Worm (Caenorhabditis elegans) whole organism, L4 larva: Measurements from ENCODE around the gene M04B2.6.
A peak's percentile ranks its signal among the peaks of the same experiment; 100 is the strongest.

Experiments
- F10B5.3 ChIP-seq: sonication (generic microtip); optimal IDR thresholded peaks from 2 replicates; lab custom pipeline; 2016; ENCODE audit warnings: mild to moderate bottlenecking, missing genetic modification characterization, missing compliant biosample characterization
- R02D3.7 ChIP-seq: fragments of 150-350 bp; sonication (generic microtip); optimal IDR thresholded peaks from 3 replicates; lab custom pipeline; 2014; ENCODE audit warnings: missing biosample characterization, missing genetic modification characterization
- T20F7.1 ChIP-seq: fragments of 200-800 bp; sonication (Bioruptor generic); optimal IDR thresholded peaks from 2 replicates; lab custom pipeline; 2018; ENCODE audit warnings: mild to moderate bottlenecking, missing genetic modification characterization, missing compliant biosample characterization
- Y105C5A.15 ChIP-seq: fragments of 200-800 bp; sonication (Bioruptor generic); IDR thresholded peaks from 2 replicates; pipeline ENCODE4 v1.3.6; 2022; ENCODE audit warnings: missing genetic modification characterization, missing compliant biosample characterization
- Y48G9A.11 ChIP-seq: fragments of 200-800 bp; sonication (Bioruptor generic); IDR thresholded peaks from 2 replicates; pipeline ENCODE4 v1.3.6; 2022; ENCODE audit warnings: missing genetic modification reagents, missing genetic modification characterization, missing compliant biosample characterization
- Y5F2A.4 ChIP-seq: fragments of 200-800 bp; sonication (Bioruptor generic); optimal IDR thresholded peaks from 2 replicates; lab custom pipeline; 2018; ENCODE audit warnings: mild to moderate bottlenecking, missing genetic modification characterization, missing compliant biosample characterization
- aha-1 ChIP-seq: fragments of 150-350 bp; peaks from one replicate; lab custom pipeline; 2014; ENCODE audit warnings: missing biosample characterization, missing genetic modification characterization
- aly-2 ChIP-seq: sonication (generic microtip); optimal IDR thresholded peaks from 2 replicates; lab custom pipeline; 2018; ENCODE audit warnings: missing biosample characterization, missing genetic modification characterization
- attf-4 ChIP-seq: sonication (generic microtip); optimal IDR thresholded peaks from 3 replicates; lab custom pipeline; 2017; ENCODE audit warnings: missing biosample characterization, missing genetic modification characterization
- ceh-20 ChIP-seq: fragments of 200-800 bp; sonication (Bioruptor generic); IDR thresholded peaks from 2 replicates; pipeline ENCODE4 v1.3.6; 2022; ENCODE audit warnings: missing genetic modification reagents, missing genetic modification characterization, missing compliant biosample characterization
- ceh-32 ChIP-seq: sonication (generic microtip); optimal IDR thresholded peaks from 2 replicates; lab custom pipeline; 2016; ENCODE audit warnings: mild to moderate bottlenecking, missing genetic modification characterization, missing compliant biosample characterization; ENCODE audit not compliant: poor library complexity
- daf-16 ChIP-seq, 3 experiments: sonication (generic microtip); optimal IDR thresholded peaks; 2 replicates each; lab custom pipeline; 2016 to 2017; ENCODE audit warnings: missing genetic modification characterization in 3 of 3, missing genetic modification reagents in 3 of 3, mild to moderate bottlenecking in 2 of 3, missing compliant biosample characterization in 2 of 3, missing biosample characterization in 1 of 3, moderate library complexity in 1 of 3
- dmd-8 ChIP-seq: fragments of 200-800 bp; sonication (Bioruptor generic); IDR thresholded peaks from 2 replicates; pipeline ENCODE4 v1.3.6; 2022; ENCODE audit warnings: missing genetic modification characterization, missing compliant biosample characterization
- dmd-9 ChIP-seq: fragments of 200-800 bp; sonication (Bioruptor generic); IDR thresholded peaks from 2 replicates; pipeline ENCODE4 v1.3.6; 2022; ENCODE audit warnings: missing genetic modification reagents, missing genetic modification characterization, missing compliant biosample characterization
- dpl-1 ChIP-seq: fragments of 150-350 bp; optimal IDR thresholded peaks from 2 replicates; lab custom pipeline; 2014; ENCODE audit warnings: missing biosample characterization, missing genetic modification reagents, missing genetic modification characterization
- egl-43 ChIP-seq: fragments of 200-800 bp; sonication (Bioruptor generic); IDR thresholded peaks from 2 replicates; pipeline ENCODE4 v1.3.6; 2022; ENCODE audit warnings: missing genetic modification reagents, missing genetic modification characterization, missing compliant biosample characterization
- fkh-10 ChIP-seq: fragments of 150-350 bp; optimal IDR thresholded peaks from 2 replicates; lab custom pipeline; 2014; ENCODE audit warnings: missing biosample characterization, missing genetic modification reagents, missing genetic modification characterization
- hlh-30 ChIP-seq: sonication (generic microtip); optimal IDR thresholded peaks from 2 replicates; lab custom pipeline; 2017; ENCODE audit warnings: antibody characterized with exemption, mild to moderate bottlenecking, missing genetic modification characterization, missing compliant biosample characterization; ENCODE audit not compliant: insufficient read depth
- hmg-1.1 ChIP-seq: fragments of 200-800 bp; sonication (Bioruptor generic); IDR thresholded peaks from 2 replicates; pipeline ENCODE4 v1.3.6; 2022; ENCODE audit warnings: missing genetic modification reagents, missing genetic modification characterization, missing compliant biosample characterization
- jun-1 ChIP-seq: fragments of 150-350 bp; optimal IDR thresholded peaks from 2 replicates; lab custom pipeline; 2014; ENCODE audit warnings: missing biosample characterization, missing genetic modification reagents, missing genetic modification characterization
- lin-13 ChIP-seq: fragments of 150-350 bp; optimal IDR thresholded peaks from 2 replicates; lab custom pipeline; 2014; ENCODE audit warnings: missing biosample characterization, missing genetic modification reagents, missing genetic modification characterization
- lin-29 ChIP-seq: fragments of 200-800 bp; sonication (Bioruptor generic); IDR thresholded peaks from 2 replicates; pipeline ENCODE4 v1.3.6; 2022; ENCODE audit warnings: missing genetic modification reagents, missing genetic modification characterization, missing compliant biosample characterization
- lin-38 ChIP-seq: fragments of 200-800 bp; sonication (Bioruptor generic); IDR thresholded peaks from 2 replicates; pipeline ENCODE4 v1.3.6; 2022; ENCODE audit warnings: missing genetic modification reagents, missing genetic modification characterization, missing compliant biosample characterization
- lsy-2 ChIP-seq, 2 experiments: fragments of 150-350 bp in 1 of 2; sonication (generic microtip) in 1 of 2; optimal IDR thresholded peaks; 2 replicates each; lab custom pipeline; 2014 to 2017; ENCODE audit warnings: missing biosample characterization in 2 of 2, missing genetic modification characterization in 2 of 2
- madf-5 ChIP-seq, 2 experiments: fragments of 200-800 bp; sonication (Bioruptor generic); IDR thresholded peaks; 2 replicates each; pipeline ENCODE4 v1.3.6; 2022; ENCODE audit warnings: missing compliant biosample characterization in 2 of 2, missing genetic modification characterization in 2 of 2
- mdl-1 ChIP-seq, 2 experiments: fragments of 150-350 bp in 1 of 2; sonication (generic microtip) in 1 of 2; optimal IDR thresholded peaks; 2 replicates each; lab custom pipeline; 2014 to 2017; ENCODE audit warnings: missing biosample characterization in 2 of 2, missing genetic modification characterization in 2 of 2
- mdt-29 ChIP-seq: fragments of 200-800 bp; sonication (Bioruptor generic); IDR thresholded peaks from 2 replicates; pipeline ENCODE4 v1.3.6; 2022; ENCODE audit warnings: missing genetic modification reagents, missing genetic modification characterization, missing compliant biosample characterization
- mep-1 ChIP-seq: fragments of 150-350 bp; sonication (generic microtip); optimal IDR thresholded peaks from 3 replicates; lab custom pipeline; 2014; ENCODE audit warnings: missing biosample characterization, missing genetic modification characterization
- mes-2 ChIP-seq: sonication (generic microtip); optimal IDR thresholded peaks from 2 replicates; lab custom pipeline; 2016; ENCODE audit warnings: missing genotype, mild to moderate bottlenecking, missing genetic modification characterization, missing compliant biosample characterization; ENCODE audit not compliant: poor library complexity, severe bottlenecking
- mxl-2 ChIP-seq: fragments of 200-800 bp; sonication (Bioruptor generic); conservative IDR thresholded peaks from 2 replicates; pipeline ENCODE4 v1.3.6; 2022; ENCODE audit warnings: missing genetic modification reagents, missing genetic modification characterization, missing compliant biosample characterization
- nhr-10 ChIP-seq: fragments of 150-350 bp; optimal IDR thresholded peaks from 2 replicates; lab custom pipeline; 2014; ENCODE audit warnings: missing biosample characterization, missing genetic modification characterization
- nhr-102 ChIP-seq: sonication (generic microtip); optimal IDR thresholded peaks from 2 replicates; lab custom pipeline; 2016; ENCODE audit warnings: mild to moderate bottlenecking, missing genetic modification characterization, moderate library complexity, missing compliant biosample characterization
- nhr-237 ChIP-seq: sonication (generic microtip); optimal IDR thresholded peaks from 2 replicates; lab custom pipeline; 2017; ENCODE audit warnings: missing biosample characterization, missing genetic modification characterization
- nhr-25 ChIP-seq: sonication (generic microtip); optimal IDR thresholded peaks from 2 replicates; lab custom pipeline; 2017; ENCODE audit warnings: missing genetic modification characterization, mild to moderate bottlenecking, missing compliant biosample characterization, antibody characterized with exemption, moderate library complexity, borderline replicate concordance; ENCODE audit not compliant: insufficient read depth
- nhr-28 ChIP-seq: fragments of 150-350 bp; optimal IDR thresholded peaks from 2 replicates; lab custom pipeline; 2014; ENCODE audit warnings: missing biosample characterization, missing genetic modification characterization
- nhr-42 ChIP-seq: fragments of 200-800 bp; sonication (Bioruptor generic); IDR thresholded peaks from 2 replicates; pipeline ENCODE4 v1.3.6; 2022; ENCODE audit warnings: missing genetic modification characterization, missing compliant biosample characterization
- nhr-77 ChIP-seq: fragments of 150-350 bp; optimal IDR thresholded peaks from 2 replicates; lab custom pipeline; 2014; ENCODE audit warnings: missing biosample characterization, missing genetic modification characterization
- php-3 ChIP-seq: fragments of 200-800 bp; sonication (Bioruptor generic); IDR thresholded peaks from 2 replicates; pipeline ENCODE4 v1.3.6; 2022; ENCODE audit warnings: missing genetic modification reagents, missing genetic modification characterization, missing compliant biosample characterization
- sdz-12 ChIP-seq: fragments of 200-800 bp; sonication (Bioruptor generic); optimal IDR thresholded peaks from 2 replicates; lab custom pipeline; 2018; ENCODE audit warnings: mild to moderate bottlenecking, missing genetic modification characterization, missing compliant biosample characterization
- spr-1 ChIP-seq: sonication (generic microtip); optimal IDR thresholded peaks from 2 replicates; lab custom pipeline; 2016; ENCODE audit warnings: mild to moderate bottlenecking, missing genetic modification characterization, missing compliant biosample characterization
- spr-3 ChIP-seq: fragments of 200-800 bp; sonication (Bioruptor generic); optimal IDR thresholded peaks from 2 replicates; lab custom pipeline; 2018; ENCODE audit warnings: mild to moderate bottlenecking, missing genetic modification characterization, missing compliant biosample characterization
- unc-130 ChIP-seq: sonication (generic microtip); optimal IDR thresholded peaks from 2 replicates; lab custom pipeline; 2016; ENCODE audit warnings: missing genetic modification reagents, missing genetic modification characterization, missing compliant biosample characterization
- ztf-7 ChIP-seq: fragments of 150-350 bp; optimal IDR thresholded peaks from 2 replicates; lab custom pipeline; 2014; ENCODE audit warnings: missing biosample characterization, missing genetic modification characterization

M04B2.6 gene

ce11 chrIV:11522225-11522952, 11.8 kb upstream of the M04B2.6 start (continued):
- TF ChIP-seq hmg-1.1 (GFP tag; lab: Robert Waterston, UW) (peak; percentile 43), jun-1 (peak; percentile 43), lin-38 (GFP tag; lab: Robert Waterston, UW) (peak; percentile 18), daf-16 (GFP tag; optimal IDR thresholded peaks at IDR 0.05; lab: Kevin White, UChicago) (no peak), daf-16 (tag; optimal IDR thresholded peaks at IDR 0.05; lab: Kevin White, UChicago) (peak; percentile 58), nhr-42 (GFP tag; lab: Robert Waterston, UW) (peak; percentile 64; the same call in 1 of the 2 replicates), nhr-28 (tag; lab: Kevin White, UChicago) (peak; percentile 83), mes-2 (tag; lab: Kevin White, UChicago) (peak; percentile 67), Y105C5A.15 (GFP tag; lab: Robert Waterston, UW) (no peak), nhr-102 (tag; lab: Kevin White, UChicago) (peak; percentile 61), mxl-2 (GFP tag; lab: Robert Waterston, UW) (no peak), mep-1 (tag; lab: Kevin White, UChicago) (peak; percentile 94), aha-1 (tag; lab: Kevin White, UChicago) (peak; percentile 96)

DNA sequence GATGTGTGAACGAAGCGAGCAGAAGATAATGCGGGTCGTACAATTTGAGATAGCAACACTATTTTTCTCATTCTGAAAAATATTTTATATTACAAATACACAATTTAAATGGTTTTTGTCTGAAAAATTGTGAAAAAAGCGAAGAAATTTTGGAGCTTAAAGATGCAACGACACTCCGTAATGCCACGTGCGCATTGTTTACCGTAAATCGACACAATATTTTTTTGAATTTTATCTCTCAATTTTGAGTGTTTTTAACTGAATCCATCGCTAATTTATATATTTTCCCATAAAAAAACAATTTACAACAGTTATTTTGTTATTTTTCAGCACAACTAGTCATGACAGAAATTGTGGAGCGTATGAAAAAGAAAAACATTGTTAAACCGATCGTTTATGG, 10.4 kb upstream of the M04B2.6 start, which contains the start of the genes M04B2.4 and gfl-1:
TSS of gene M04B2.4 (minus strand) at position 72 of the 400 bp plus-strand sequence.
TSS of gene gfl-1 (plus strand) at position 331 of the 400 bp plus-strand sequence.
- TF ChIP-seq lin-13 (GFP tag; lab: Kevin White, UChicago) (no peak), T20F7.1 (GFP tag; lab: Kevin White, UChicago) (peak; percentile 96), ztf-7 (tag; lab: Kevin White, UChicago) (peak; percentile 28), lin-29 (no peak), attf-4 (tag; lab: Kevin White, UChicago) (no peak), Y48G9A.11 (GFP tag; lab: Robert Waterston, UW) (peak; percentile 89), lsy-2 (tag; optimal IDR thresholded peaks at IDR 0.05; lab: Kevin White, UChicago) (peak in 1 of 2 experiments; percentile 55), R02D3.7 (peak; percentile 74), dpl-1 (GFP tag; lab: Kevin White, UChicago) (peak; percentile 56)

DNA sequence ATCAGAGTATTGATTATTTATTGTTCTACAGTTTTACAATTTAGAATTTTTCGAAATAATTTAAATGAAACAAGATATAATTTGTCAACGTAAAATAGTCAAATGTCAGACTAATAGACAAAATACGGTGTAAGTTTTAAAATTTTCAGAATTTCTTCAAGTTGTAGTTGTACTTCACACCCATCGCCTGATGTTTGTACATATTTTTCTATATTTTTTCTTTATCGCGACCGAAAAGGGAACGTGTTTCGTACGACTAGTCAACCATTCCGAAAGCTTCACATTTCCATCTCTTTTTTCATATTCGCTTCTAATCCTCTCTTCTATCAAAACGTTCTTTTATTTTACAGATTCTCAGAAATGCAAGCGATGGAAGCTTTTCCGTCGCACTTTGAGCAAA, 6.1 kb downstream of the M04B2.6 start, which contains the start of gene twk-25:
TSS of gene twk-25 (plus strand) at position 301 of the 400 bp plus-strand sequence.
- no peak for TF ChIP-seq ceh-32 (tag; lab: Kevin White, UChicago)
- no peak for TF ChIP-seq F10B5.3 (tag; lab: Kevin White, UChicago)
- no peak for TF ChIP-seq nhr-25 (tag; lab: Kevin White, UChicago)
- TF ChIP-seq nhr-237 (tag; lab: Kevin White, UChicago): no peak
- no peak for TF ChIP-seq nhr-42 (GFP tag; lab: Robert Waterston, UW)
- no peak for TF ChIP-seq nhr-102 (tag; lab: Kevin White, UChicago)
- no peak for TF ChIP-seq spr-3 (GFP tag; lab: Kevin White, UChicago)
- TF ChIP-seq mep-1 (tag; lab: Kevin White, UChicago): no peak

ce11 chrIV:11503654-11504053, 6.9 kb downstream of the M04B2.6 start:
- TF ChIP-seq dmd-8 (GFP tag; lab: Robert Waterston, UW) (no peak), spr-1 (tag; lab: Kevin White, UChicago) (no peak), mdl-1 (tag; optimal IDR thresholded peaks at IDR 0.05; lab: Kevin White, UChicago) (peak in 1 of 2 experiments; percentile 20), nhr-77 (tag; lab: Kevin White, UChicago) (no peak), fkh-10 (GFP tag; lab: Kevin White, UChicago) (no peak), hlh-30 (peak; percentile 1), nhr-10 (tag; lab: Kevin White, UChicago) (no peak), unc-130 (GFP tag; lab: Kevin White, UChicago) (no peak), sdz-12 (GFP tag; lab: Kevin White, UChicago) (no peak), spr-3 (GFP tag; lab: Kevin White, UChicago) (no peak), Y5F2A.4 (GFP tag; lab: Kevin White, UChicago) (no peak), php-3 (GFP tag; lab: Robert Waterston, UW) (no peak), ceh-20 (GFP tag; lab: Robert Waterston, UW) (no peak), madf-5 (GFP tag; IDR thresholded peaks at IDR 0.05; lab: Robert Waterston, UW) (no peak), aly-2 (tag; lab: Kevin White, UChicago) (no peak), egl-43 (GFP tag; lab: Robert Waterston, UW) (no peak), Y105C5A.15 (GFP tag; lab: Robert Waterston, UW) (no peak), mdt-29 (GFP tag; lab: Robert Waterston, UW) (no peak), aha-1 (tag; lab: Kevin White, UChicago) (no peak), dmd-9 (no peak), lin-38 (GFP tag; lab: Robert Waterston, UW) (no peak)
